Worm (Caenorhabditis elegans) whole organism, late embryonic: ENCODE measurements around the gene degl-1.

Experiments
- C08G9.2 ChIP-seq: sonication (generic microtip); optimal IDR thresholded peaks from 2 replicates; lab custom pipeline; 2016; ENCODE audit warnings: mild to moderate bottlenecking, missing genetic modification characterization, moderate library complexity, missing compliant biosample characterization
- K02D7.2 ChIP-seq: sonication (generic microtip); optimal IDR thresholded peaks from 2 replicates; lab custom pipeline; 2017; ENCODE audit warnings: mild to moderate bottlenecking, missing genetic modification characterization, missing compliant biosample characterization
- ceh-14 ChIP-seq: sonication (generic microtip); optimal IDR thresholded peaks from 2 replicates; lab custom pipeline; 2016; ENCODE audit warnings: missing genotype, missing genetic modification characterization, missing compliant biosample characterization
- ceh-22 ChIP-seq: sonication (generic microtip); optimal IDR thresholded peaks from 2 replicates; lab custom pipeline; 2017; ENCODE audit warnings: missing biosample characterization, missing genetic modification characterization
- che-1 ChIP-seq: sonication (generic microtip); optimal IDR thresholded peaks from 2 replicates; lab custom pipeline; 2016; ENCODE audit warnings: mild to moderate bottlenecking, missing genetic modification characterization, missing compliant biosample characterization
- ets-4 ChIP-seq: sonication (generic microtip); optimal IDR thresholded peaks from 2 replicates; lab custom pipeline; 2016; ENCODE audit warnings: missing genetic modification characterization, missing compliant biosample characterization
- lim-6 ChIP-seq: sonication (generic microtip); optimal IDR thresholded peaks from 2 replicates; lab custom pipeline; 2016; ENCODE audit warnings: missing genetic modification characterization, missing compliant biosample characterization
- madf-2 ChIP-seq: sonication (generic microtip); optimal IDR thresholded peaks from 2 replicates; lab custom pipeline; 2017; ENCODE audit warnings: missing genetic modification characterization, missing compliant biosample characterization
- nhr-11 ChIP-seq: fragments of 150-350 bp; optimal IDR thresholded peaks from 2 replicates; lab custom pipeline; 2014; ENCODE audit warnings: missing biosample characterization, missing genetic modification characterization
- pax-1 ChIP-seq: fragments of 150-350 bp; optimal IDR thresholded peaks from 2 replicates; lab custom pipeline; 2014; ENCODE audit warnings: missing biosample characterization, missing genetic modification characterization
- sdc-2 ChIP-seq: sonication (generic microtip); optimal IDR thresholded peaks from 2 replicates; lab custom pipeline; 2016; ENCODE audit warnings: missing genotype, missing genetic modification characterization, missing compliant biosample characterization
- tbx-7 ChIP-seq: sonication (generic microtip); optimal IDR thresholded peaks from 2 replicates; lab custom pipeline; 2016; ENCODE audit warnings: missing genotype, missing genetic modification characterization, missing compliant biosample characterization
- unc-86 ChIP-seq: sonication (generic microtip); optimal IDR thresholded peaks from 2 replicates; lab custom pipeline; 2016; ENCODE audit warnings: missing genetic modification characterization, missing compliant biosample characterization
- zip-5 ChIP-seq: sonication (generic microtip); optimal IDR thresholded peaks from 2 replicates; lab custom pipeline; 2016; ENCODE audit warnings: missing genetic modification characterization, missing compliant biosample characterization

The degl-1 gene

DNA sequence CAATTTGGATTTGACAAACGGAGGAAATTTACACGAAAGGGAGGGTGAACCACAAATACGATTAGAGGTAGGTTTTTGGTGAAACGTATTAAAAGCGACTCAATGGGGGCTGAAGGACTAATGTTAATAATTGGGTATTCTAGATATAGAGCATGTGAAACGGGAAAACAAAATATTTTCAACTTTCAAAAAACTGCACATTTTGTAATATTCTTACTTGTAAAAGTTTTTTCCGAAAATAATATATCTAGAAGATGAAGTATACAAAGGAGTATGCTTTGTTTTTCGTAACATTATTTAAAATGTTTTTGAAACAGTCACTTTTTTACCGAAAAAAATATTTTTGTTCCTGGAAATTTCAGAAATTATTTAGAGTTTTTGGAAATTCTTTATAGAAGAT, 29.3 kb downstream of the degl-1 start:
- TF ChIP-seq zip-5 (tag; lab: Kevin White, UChicago) (no peak), ceh-14 (tag; lab: Kevin White, UChicago) (no peak), tbx-7 (tag; lab: Kevin White, UChicago) (no peak), lim-6 (tag; lab: Kevin White, UChicago) (no peak), sdc-2 (no peak), K02D7.2 (tag; lab: Kevin White, UChicago) (no peak), pax-1 (tag; lab: Kevin White, UChicago) (no peak), ceh-22 (tag; lab: Kevin White, UChicago) (no peak)

DNA sequence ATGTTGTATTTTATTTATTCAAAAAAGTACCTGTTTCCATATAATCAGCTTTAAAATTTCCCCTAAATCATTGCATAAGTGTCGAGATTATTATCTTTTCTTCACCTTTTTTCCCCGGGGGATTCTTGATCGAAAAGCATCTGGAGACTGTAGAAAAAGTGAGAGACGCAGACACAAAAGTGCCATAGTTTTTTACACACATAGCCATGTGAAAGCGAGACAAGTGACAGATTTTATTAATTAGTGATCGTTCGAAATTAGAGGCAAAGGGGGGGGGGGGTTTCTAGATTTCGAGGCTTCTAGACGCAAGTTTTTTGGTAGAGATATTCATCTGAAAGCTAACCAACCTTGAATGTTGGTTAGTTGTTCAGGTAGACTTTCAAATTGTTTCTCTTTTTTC, 42.0 kb downstream of the degl-1 start:
- TF ChIP-seq unc-86 (tag; lab: Kevin White, UChicago) (no peak), C08G9.2 (tag; lab: Kevin White, UChicago) (no peak), madf-2 (tag; lab: Kevin White, UChicago) (no peak), nhr-11 (tag; lab: Kevin White, UChicago) (no peak)

DNA sequence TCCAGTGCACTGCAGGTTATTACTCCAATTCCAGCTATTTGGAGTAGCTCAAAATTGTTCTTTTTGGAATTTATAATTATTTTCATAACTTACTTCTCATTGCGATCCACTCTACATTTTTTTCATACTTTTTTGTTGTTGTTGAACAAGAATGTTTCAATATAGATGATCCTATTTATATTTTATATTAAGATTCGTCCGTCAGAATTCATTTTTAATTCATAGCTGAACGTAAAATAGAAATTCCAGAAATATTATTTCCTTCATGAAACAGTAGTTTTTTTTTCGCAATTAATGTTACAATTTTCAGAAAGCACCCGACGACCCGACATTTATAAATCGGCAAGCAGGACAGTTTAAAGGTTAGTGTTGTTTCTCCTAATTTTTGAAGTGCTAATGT, 43.0 kb downstream of the degl-1 start, which contains the start of gene Y57G11C.42:
Gene Y57G11C.42 (plus strand): TSS at position 301 of the 400 bp plus-strand sequence.
- TF ChIP-seq ets-4 (tag; lab: Kevin White, UChicago) (no peak), che-1 (no peak)
